Fruit fly (Drosophila melanogaster) whole organism, adult: ENCODE data around the gene CG45002.

ENCODE experiments used
- CG11617 ChIP-seq: fragments of 200-800 bp; sonication (Bioruptor generic); optimal IDR thresholded peaks from 2 replicates; lab custom pipeline; 2017; ENCODE audit warnings: mild to moderate bottlenecking, missing biosample characterization, missing genetic modification reagents, missing genetic modification characterization
- CG12768 ChIP-seq: fragments of 200-800 bp; sonication (Bioruptor generic); optimal IDR thresholded peaks from 2 replicates; lab custom pipeline; 2017; ENCODE audit warnings: missing biosample characterization, missing genetic modification characterization, mild to moderate bottlenecking, moderate library complexity, missing genetic modification reagents
- CG1620 ChIP-seq: fragments of 200-800 bp; sonication (Bioruptor generic); optimal IDR thresholded peaks from 2 replicates; lab custom pipeline; 2016; ENCODE audit warnings: missing biosample characterization, missing genetic modification characterization
- CG5204 ChIP-seq: fragments of 200-800 bp; sonication (Bioruptor generic); optimal IDR thresholded peaks from 2 replicates; lab custom pipeline; 2016; ENCODE audit warnings: missing biosample characterization, missing genetic modification characterization
- CG7101 ChIP-seq: fragments of 200-800 bp; sonication (Bioruptor generic); optimal IDR thresholded peaks from 2 replicates; lab custom pipeline; 2018; ENCODE audit warnings: missing biosample characterization, mild to moderate bottlenecking, missing genetic modification characterization, moderate library complexity
- Clk ChIP-seq: fragments of 200-800 bp; sonication (Bioruptor generic); optimal IDR thresholded peaks from 2 replicates; lab custom pipeline; 2017; ENCODE audit warnings: missing biosample characterization, missing genetic modification characterization
- Hr96 ChIP-seq: fragments of 200-800 bp; sonication (Bioruptor generic); optimal IDR thresholded peaks from 2 replicates; lab custom pipeline; 2016; ENCODE audit warnings: missing biosample characterization, missing genetic modification characterization
- Mnt ChIP-seq: fragments of 200-800 bp; sonication (Bioruptor generic); optimal IDR thresholded peaks from 2 replicates; lab custom pipeline; 2016; ENCODE audit warnings: missing biosample characterization, mild to moderate bottlenecking, missing genetic modification characterization
- cic ChIP-seq: fragments of 200-800 bp; sonication (Bioruptor generic); optimal IDR thresholded peaks from 2 replicates; lab custom pipeline; 2017; ENCODE audit warnings: missing biosample characterization, mild to moderate bottlenecking, missing genetic modification characterization, moderate library complexity
- kay ChIP-seq: fragments of 200-800 bp; sonication (Bioruptor generic); peaks from one replicate; lab custom pipeline; 2016; ENCODE audit warnings: missing biosample characterization, missing genetic modification characterization, borderline replicate concordance
- tj ChIP-seq: fragments of 200-800 bp; sonication (Bioruptor generic); optimal IDR thresholded peaks from 3 replicates; lab custom pipeline; 2017; ENCODE audit warnings: missing biosample characterization, mild to moderate bottlenecking, missing genetic modification characterization, moderate library complexity
- toe ChIP-seq: fragments of 200-800 bp; sonication (Bioruptor generic); optimal IDR thresholded peaks from 2 replicates; lab custom pipeline; 2016; ENCODE audit warnings: missing biosample characterization, missing genetic modification characterization

- TF ChIP-seq kay (GFP tag; lab: Kevin White, UChicago) (no peak), cic (GFP tag; lab: Kevin White, UChicago) (peak; percentile 5), CG5204 (GFP tag; lab: Kevin White, UChicago) (no peak), CG11617 (GFP tag; lab: Kevin White, UChicago) (no peak), Hr96 (GFP tag; lab: Kevin White, UChicago) (no peak), tj (GFP tag; lab: Kevin White, UChicago) (no peak), CG12768 (GFP tag; lab: Kevin White, UChicago) (no peak), toe (GFP tag; lab: Kevin White, UChicago) (no peak), Mnt (GFP tag; lab: Kevin White, UChicago) (no peak), CG1620 (GFP tag; lab: Kevin White, UChicago) (no peak), CG7101 (tag; lab: Kevin White, UChicago) (peak; percentile 55), Clk (GFP tag; lab: Kevin White, UChicago) (no peak)
Measured at dm6 chrX:16920682-16921286, 145.7 kb downstream of the CG45002 start.
